Worm (Caenorhabditis elegans) whole organism, L4 larva: ENCODE results near the gene B0524.6.
A peak's percentile ranks its signal among the peaks of the same experiment; 100 is the strongest.

Experiments used
- D1046.2 ChIP-seq: fragments of 200-800 bp; sonication (Bioruptor generic); IDR thresholded peaks from 2 replicates; pipeline ENCODE4 v1.3.6; 2022; ENCODE audit warnings: missing genetic modification characterization, missing compliant biosample characterization
- F10B5.3 ChIP-seq: sonication (generic microtip); optimal IDR thresholded peaks from 2 replicates; lab custom pipeline; 2016; ENCODE audit warnings: mild to moderate bottlenecking, missing genetic modification characterization, missing compliant biosample characterization
- F37D6.2 ChIP-seq: sonication (generic microtip); optimal IDR thresholded peaks from 2 replicates; lab custom pipeline; 2016; ENCODE audit warnings: mild to moderate bottlenecking, missing genetic modification characterization, missing compliant biosample characterization
- R02D3.7 ChIP-seq: fragments of 150-350 bp; sonication (generic microtip); optimal IDR thresholded peaks from 3 replicates; lab custom pipeline; 2014; ENCODE audit warnings: missing biosample characterization, missing genetic modification characterization
- Y5F2A.4 ChIP-seq: fragments of 200-800 bp; sonication (Bioruptor generic); optimal IDR thresholded peaks from 2 replicates; lab custom pipeline; 2018; ENCODE audit warnings: mild to moderate bottlenecking, missing genetic modification characterization, missing compliant biosample characterization
- Y75B8A.6 ChIP-seq: fragments of 200-800 bp; sonication (Bioruptor generic); IDR thresholded peaks from 2 replicates; pipeline ENCODE4 v1.3.6; 2022; ENCODE audit warnings: missing genetic modification reagents, missing genetic modification characterization, missing compliant biosample characterization
- ZK337.2 ChIP-seq: fragments of 200-800 bp; sonication (Bioruptor generic); IDR thresholded peaks from 2 replicates; pipeline ENCODE4 v1.3.6; 2022; ENCODE audit warnings: missing genetic modification reagents, missing genetic modification characterization, missing compliant biosample characterization
- ZK546.5 ChIP-seq, 2 experiments: sonication (generic microtip); optimal IDR thresholded peaks; 2 replicates each; lab custom pipeline; 2017; ENCODE audit warnings: missing biosample characterization in 2 of 2, missing genetic modification characterization in 2 of 2
- aly-2 ChIP-seq: sonication (generic microtip); optimal IDR thresholded peaks from 2 replicates; lab custom pipeline; 2018; ENCODE audit warnings: missing biosample characterization, missing genetic modification characterization
- ama-1 ChIP-seq: fragments of 150-350 bp; optimal IDR thresholded peaks from 2 replicates; lab custom pipeline; 2014; ENCODE audit warnings: inconsistent platforms, mixed read lengths
- arid-1 ChIP-seq: fragments of 200-800 bp; sonication (Bioruptor generic); conservative IDR thresholded peaks from 2 replicates; pipeline ENCODE4 v1.3.6; 2022; ENCODE audit warnings: missing genetic modification reagents, missing genetic modification characterization, missing compliant biosample characterization
- ceh-20 ChIP-seq: fragments of 200-800 bp; sonication (Bioruptor generic); IDR thresholded peaks from 2 replicates; pipeline ENCODE4 v1.3.6; 2022; ENCODE audit warnings: missing genetic modification reagents, missing genetic modification characterization, missing compliant biosample characterization
- ceh-28 ChIP-seq: fragments of 150-350 bp; optimal IDR thresholded peaks from 2 replicates; lab custom pipeline; 2014; ENCODE audit warnings: missing biosample characterization, missing genetic modification reagents, missing genetic modification characterization
- ceh-62 ChIP-seq: sonication (generic microtip); optimal IDR thresholded peaks from 2 replicates; lab custom pipeline; 2017; ENCODE audit warnings: missing biosample characterization, missing genetic modification characterization
- ces-1 ChIP-seq: fragments of 150-350 bp; sonication (generic microtip); optimal IDR thresholded peaks from 4 replicates; lab custom pipeline; 2014; ENCODE audit warnings: missing biosample characterization, missing genetic modification reagents, missing genetic modification characterization
- ctbp-1 ChIP-seq: fragments of 200-800 bp; sonication (Bioruptor generic); IDR thresholded peaks from 2 replicates; pipeline ENCODE4 v1.3.6; 2022; ENCODE audit warnings: missing genetic modification reagents, missing genetic modification characterization, missing compliant biosample characterization
- daf-12 ChIP-seq: fragments of 150-350 bp; optimal IDR thresholded peaks from 2 replicates; lab custom pipeline; 2014; ENCODE audit warnings: missing biosample characterization, missing genetic modification reagents, missing genetic modification characterization
- daf-19 ChIP-seq: fragments of 200-800 bp; sonication (Bioruptor generic); conservative IDR thresholded peaks from 2 replicates; pipeline ENCODE4 v1.3.6; 2022; ENCODE audit warnings: missing genetic modification characterization, missing compliant biosample characterization
- daf-8 ChIP-seq: fragments of 200-800 bp; sonication (Bioruptor generic); IDR thresholded peaks from 2 replicates; pipeline ENCODE4 v1.3.6; 2022; ENCODE audit warnings: missing genetic modification characterization, missing compliant biosample characterization
- dmd-6 ChIP-seq: fragments of 200-800 bp; sonication (Bioruptor generic); IDR thresholded peaks from 2 replicates; pipeline ENCODE4 v1.3.6; 2022; ENCODE audit warnings: missing genetic modification reagents, missing genetic modification characterization, missing compliant biosample characterization
- egl-27 ChIP-seq: sonication (generic microtip); optimal IDR thresholded peaks from 3 replicates; lab custom pipeline; 2017; ENCODE audit warnings: missing biosample characterization, missing genetic modification reagents, missing genetic modification characterization
- fos-1 ChIP-seq: fragments of 150-350 bp; optimal IDR thresholded peaks from 2 replicates; lab custom pipeline; 2014; ENCODE audit warnings: missing biosample characterization, missing genetic modification characterization
- hlh-30 ChIP-seq: sonication (generic microtip); optimal IDR thresholded peaks from 2 replicates; lab custom pipeline; 2017; ENCODE audit warnings: antibody characterized with exemption, mild to moderate bottlenecking, missing genetic modification characterization, missing compliant biosample characterization; ENCODE audit not compliant: insufficient read depth
- hmg-1.1 ChIP-seq: fragments of 200-800 bp; sonication (Bioruptor generic); IDR thresholded peaks from 2 replicates; pipeline ENCODE4 v1.3.6; 2022; ENCODE audit warnings: missing genetic modification reagents, missing genetic modification characterization, missing compliant biosample characterization
- jun-1 ChIP-seq: fragments of 150-350 bp; optimal IDR thresholded peaks from 2 replicates; lab custom pipeline; 2014; ENCODE audit warnings: missing biosample characterization, missing genetic modification reagents, missing genetic modification characterization
- lin-13 ChIP-seq: fragments of 150-350 bp; optimal IDR thresholded peaks from 2 replicates; lab custom pipeline; 2014; ENCODE audit warnings: missing biosample characterization, missing genetic modification reagents, missing genetic modification characterization
- lin-29 ChIP-seq: fragments of 200-800 bp; sonication (Bioruptor generic); IDR thresholded peaks from 2 replicates; pipeline ENCODE4 v1.3.6; 2022; ENCODE audit warnings: missing genetic modification reagents, missing genetic modification characterization, missing compliant biosample characterization
- lsy-2 ChIP-seq, 2 experiments: fragments of 150-350 bp in 1 of 2; sonication (generic microtip) in 1 of 2; optimal IDR thresholded peaks; 2 replicates each; lab custom pipeline; 2014 to 2017; ENCODE audit warnings: missing biosample characterization in 2 of 2, missing genetic modification characterization in 2 of 2
- madf-5 ChIP-seq, 2 experiments: fragments of 200-800 bp; sonication (Bioruptor generic); IDR thresholded peaks; 2 replicates each; pipeline ENCODE4 v1.3.6; 2022; ENCODE audit warnings: missing compliant biosample characterization in 2 of 2, missing genetic modification characterization in 2 of 2
- mep-1 ChIP-seq: fragments of 150-350 bp; sonication (generic microtip); optimal IDR thresholded peaks from 3 replicates; lab custom pipeline; 2014; ENCODE audit warnings: missing biosample characterization, missing genetic modification characterization
- mxl-2 ChIP-seq: fragments of 200-800 bp; sonication (Bioruptor generic); conservative IDR thresholded peaks from 2 replicates; pipeline ENCODE4 v1.3.6; 2022; ENCODE audit warnings: missing genetic modification reagents, missing genetic modification characterization, missing compliant biosample characterization
- mxl-3 ChIP-seq: fragments of 200-800 bp; sonication (Bioruptor generic); optimal IDR thresholded peaks from 2 replicates; lab custom pipeline; 2018; ENCODE audit warnings: mild to moderate bottlenecking, missing genetic modification characterization, missing compliant biosample characterization
- nhr-10 ChIP-seq: fragments of 150-350 bp; optimal IDR thresholded peaks from 2 replicates; lab custom pipeline; 2014; ENCODE audit warnings: missing biosample characterization, missing genetic modification characterization
- nhr-111 ChIP-seq: fragments of 200-800 bp; sonication (Bioruptor generic); optimal IDR thresholded peaks from 2 replicates; lab custom pipeline; 2018; ENCODE audit warnings: mild to moderate bottlenecking, missing genetic modification characterization, missing compliant biosample characterization
- nhr-25 ChIP-seq: sonication (generic microtip); optimal IDR thresholded peaks from 2 replicates; lab custom pipeline; 2017; ENCODE audit warnings: missing genetic modification characterization, mild to moderate bottlenecking, missing compliant biosample characterization, antibody characterized with exemption, moderate library complexity, borderline replicate concordance; ENCODE audit not compliant: insufficient read depth
- nhr-28 ChIP-seq: fragments of 150-350 bp; optimal IDR thresholded peaks from 2 replicates; lab custom pipeline; 2014; ENCODE audit warnings: missing biosample characterization, missing genetic modification characterization
- nhr-41 ChIP-seq: fragments of 200-800 bp; sonication (Bioruptor generic); IDR thresholded peaks from 2 replicates; pipeline ENCODE4 v1.3.6; 2022; ENCODE audit warnings: missing genetic modification reagents, missing genetic modification characterization, missing compliant biosample characterization
- nhr-42 ChIP-seq: fragments of 200-800 bp; sonication (Bioruptor generic); IDR thresholded peaks from 2 replicates; pipeline ENCODE4 v1.3.6; 2022; ENCODE audit warnings: missing genetic modification characterization, missing compliant biosample characterization
- nhr-48 ChIP-seq: sonication (generic microtip); optimal IDR thresholded peaks from 2 replicates; lab custom pipeline; 2016; ENCODE audit warnings: mild to moderate bottlenecking, missing genetic modification characterization, missing compliant biosample characterization
- nhr-6 ChIP-seq: fragments of 150-350 bp; optimal IDR thresholded peaks from 2 replicates; lab custom pipeline; 2014; ENCODE audit warnings: missing biosample characterization, missing genetic modification characterization
- saeg-2 ChIP-seq: fragments of 200-800 bp; sonication (Bioruptor generic); IDR thresholded peaks from 2 replicates; pipeline ENCODE4 v1.3.6; 2022; ENCODE audit warnings: missing genetic modification reagents, missing genetic modification characterization, missing compliant biosample characterization
- skn-1 ChIP-seq: fragments of 150-350 bp; optimal IDR thresholded peaks from 2 replicates; lab custom pipeline; 2014; ENCODE audit warnings: missing biosample characterization, missing genetic modification characterization
- spr-3 ChIP-seq: fragments of 200-800 bp; sonication (Bioruptor generic); optimal IDR thresholded peaks from 2 replicates; lab custom pipeline; 2018; ENCODE audit warnings: mild to moderate bottlenecking, missing genetic modification characterization, missing compliant biosample characterization
- tag-97 ChIP-seq: fragments of 200-800 bp; sonication (Bioruptor generic); IDR thresholded peaks from 2 replicates; pipeline ENCODE4 v1.3.6; 2022; ENCODE audit warnings: missing genetic modification characterization, missing compliant biosample characterization
- tra-1 ChIP-seq: fragments of 200-800 bp; sonication (Bioruptor generic); IDR thresholded peaks from 2 replicates; pipeline ENCODE4 v1.3.6; 2022; ENCODE audit warnings: missing genetic modification reagents, missing genetic modification characterization, missing compliant biosample characterization
- unc-130 ChIP-seq: sonication (generic microtip); optimal IDR thresholded peaks from 2 replicates; lab custom pipeline; 2016; ENCODE audit warnings: missing genetic modification reagents, missing genetic modification characterization, missing compliant biosample characterization
- unc-39 ChIP-seq: sonication (generic microtip); optimal IDR thresholded peaks from 2 replicates; lab custom pipeline; 2017; ENCODE audit warnings: missing biosample characterization, missing genetic modification characterization
- unc-62 ChIP-seq, 3 experiments: fragments of 150-350 bp in 1 of 3; sonication (generic microtip); optimal IDR thresholded peaks in 2 of 3; peaks in 1 of 3; 1 replicate in 1 of 3; 2 replicates in 2 of 3; lab custom pipeline; 2014 to 2017; ENCODE audit warnings: missing biosample characterization in 3 of 3, missing genetic modification characterization in 3 of 3, missing genetic modification reagents in 3 of 3, missing genotype in 1 of 3
- zfp-3 ChIP-seq: fragments of 200-800 bp; sonication (Bioruptor generic); conservative IDR thresholded peaks from 2 replicates; pipeline ENCODE4 v1.3.6; 2022; ENCODE audit warnings: missing genetic modification reagents, missing genetic modification characterization, missing compliant biosample characterization
- zip-11 ChIP-seq: fragments of 200-800 bp; sonication (Bioruptor generic); IDR thresholded peaks from 2 replicates; pipeline ENCODE4 v1.3.6; 2022; ENCODE audit warnings: missing genetic modification characterization, missing compliant biosample characterization
- ztf-7 ChIP-seq: fragments of 150-350 bp; optimal IDR thresholded peaks from 2 replicates; lab custom pipeline; 2014; ENCODE audit warnings: missing biosample characterization, missing genetic modification characterization

The B0524.6 gene

DNA sequence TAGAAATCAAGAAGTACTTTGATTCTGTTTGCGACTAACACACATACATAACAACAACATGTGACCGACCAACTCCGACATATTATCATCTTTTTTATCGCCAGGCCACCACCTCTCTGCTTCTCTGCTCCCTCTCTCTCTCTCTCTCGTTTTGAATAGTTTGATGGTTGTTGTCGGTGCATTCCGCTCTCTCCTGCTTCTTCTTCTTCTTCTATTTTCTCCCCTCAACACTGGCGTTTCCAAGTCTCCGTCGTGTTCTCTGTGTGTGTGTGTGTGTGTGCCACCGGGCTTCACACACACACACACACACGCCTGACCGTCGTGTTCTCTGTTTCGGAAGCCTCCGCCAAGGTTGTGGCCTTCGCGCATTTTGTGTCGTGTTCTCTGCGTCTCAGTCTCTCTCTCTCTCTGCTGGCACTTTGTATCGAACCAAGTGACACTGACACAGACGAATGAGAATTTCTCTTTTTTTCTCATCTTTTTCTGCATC lies 19.7 kb upstream of the B0524.6 start (continued):
- TF ChIP-seq mxl-3 (GFP tag; lab: Kevin White, UChicago): peak; percentile 95
- TF ChIP-seq hlh-30: peak; percentile 99
- TF ChIP-seq nhr-41 (GFP tag; lab: Robert Waterston, UW): peak; percentile 65; the same call in 1 of the 2 replicates
- peak; percentile 100 for TF ChIP-seq dmd-6 (GFP tag; lab: Robert Waterston, UW)
- peak; percentile 87 for TF ChIP-seq F37D6.2 (tag; lab: Kevin White, UChicago)
- no peak for TF ChIP-seq skn-1 (tag; lab: Kevin White, UChicago)
- TF ChIP-seq zip-11 (GFP tag; lab: Robert Waterston, UW): no peak
- TF ChIP-seq daf-8 (GFP tag; lab: Robert Waterston, UW): no peak
- peak; percentile 83 to 93 for TF ChIP-seq lsy-2 (tag; optimal IDR thresholded peaks at IDR 0.05; lab: Kevin White, UChicago)
- TF ChIP-seq saeg-2 (GFP tag; lab: Robert Waterston, UW): peak; percentile 97
- peak; percentile 87 for TF ChIP-seq lin-29 (GFP tag; lab: Robert Waterston, UW)
- TF ChIP-seq Y5F2A.4: no peak
- no peak for TF ChIP-seq ceh-62 (tag; lab: Kevin White, UChicago)
- TF ChIP-seq nhr-28 (tag; lab: Kevin White, UChicago): peak; percentile 97
- TF ChIP-seq D1046.2 (GFP tag; lab: Robert Waterston, UW): no peak
- peak; percentile 87; the same call in 1 of the 2 replicates for TF ChIP-seq zfp-3 (GFP tag; lab: Robert Waterston, UW)
- peak; percentile 97 for TF ChIP-seq ceh-20 (GFP tag; lab: Robert Waterston, UW)
- TF ChIP-seq lin-13 (GFP tag; lab: Kevin White, UChicago): peak; percentile 82
- peak; percentile 96 for TF ChIP-seq hmg-1.1 (GFP tag; lab: Robert Waterston, UW)
- TF ChIP-seq mep-1: peak; percentile 97
- TF ChIP-seq ama-1 (lab: Kevin White, UChicago): no peak
- TF ChIP-seq nhr-111 (GFP tag; lab: Kevin White, UChicago): no peak
- TF ChIP-seq ZK546.5 (tag; optimal IDR thresholded peaks at IDR 0.05; lab: Kevin White, UChicago): no peak
- TF ChIP-seq daf-19 (GFP tag; lab: Robert Waterston, UW): no peak
- peak; percentile 96 for TF ChIP-seq ctbp-1 (GFP tag; lab: Robert Waterston, UW)
- TF ChIP-seq fos-1 (tag; lab: Kevin White, UChicago): peak; percentile 95
- TF ChIP-seq madf-5 (GFP tag; IDR thresholded peaks at IDR 0.05; lab: Robert Waterston, UW): no peak
- TF ChIP-seq spr-3: peak; percentile 80
- TF ChIP-seq unc-130: peak; percentile 17
- no peak for TF ChIP-seq aly-2 (tag; lab: Kevin White, UChicago)
- TF ChIP-seq egl-27 (tag; lab: Kevin White, UChicago): peak; percentile 99
- TF ChIP-seq nhr-48 (tag; lab: Kevin White, UChicago): peak; percentile 99
- TF ChIP-seq mxl-2 (GFP tag; lab: Robert Waterston, UW): peak; percentile 64; the same call in 1 of the 2 replicates
- peak; percentile 99 for TF ChIP-seq tra-1 (GFP tag; lab: Robert Waterston, UW)
- peak; percentile 97 for TF ChIP-seq nhr-25 (tag; lab: Kevin White, UChicago)
- peak; percentile 22; the same call in 1 of the 2 replicates for TF ChIP-seq Y75B8A.6 (GFP tag; lab: Robert Waterston, UW)
- TF ChIP-seq arid-1 (GFP tag; lab: Robert Waterston, UW): peak; percentile 75; the same call in 1 of the 2 replicates
- TF ChIP-seq R02D3.7 (tag; lab: Kevin White, UChicago): no peak
- no peak for TF ChIP-seq ZK337.2
- peak in 1 of 2 experiments; percentile 100 for TF ChIP-seq unc-62 (GFP tag; optimal IDR thresholded peaks at IDR 0.05 in 1 of 2; lab: Kevin White, UChicago)
- peak; percentile 74 for TF ChIP-seq unc-62 (tag; optimal IDR thresholded peaks at IDR 0.05; lab: Kevin White, UChicago)
- no peak for TF ChIP-seq ces-1 (GFP tag; lab: Kevin White, UChicago)
- no peak for TF ChIP-seq tag-97
- no peak for TF ChIP-seq unc-39 (tag; lab: Kevin White, UChicago)
- peak; percentile 84 for TF ChIP-seq F10B5.3 (tag; lab: Kevin White, UChicago)
- peak; percentile 93 for TF ChIP-seq nhr-6
- TF ChIP-seq jun-1 (tag; lab: Kevin White, UChicago): peak; percentile 93
- TF ChIP-seq ztf-7: peak; percentile 58
- TF ChIP-seq daf-12 (tag; lab: Kevin White, UChicago): no peak
- peak; percentile 56 for TF ChIP-seq ceh-28 (tag; lab: Kevin White, UChicago)
- TF ChIP-seq nhr-10 (tag; lab: Kevin White, UChicago): peak; percentile 88
- TF ChIP-seq nhr-42 (GFP tag; lab: Robert Waterston, UW): peak; percentile 72
